Worm (Caenorhabditis elegans) whole organism, young adult: Measurements from ENCODE around the gene elo-5.

Source experiments
- B0019.2 ChIP-seq: fragments of 200-800 bp; sonication (Bioruptor generic); conservative IDR thresholded peaks from 2 replicates; pipeline ENCODE4 v1.3.6; 2022; ENCODE audit warnings: missing genetic modification reagents, missing genetic modification characterization, missing compliant biosample characterization
- B0035.1 ChIP-seq: sonication (generic microtip); optimal IDR thresholded peaks from 2 replicates; lab custom pipeline; 2016; ENCODE audit warnings: missing genetic modification characterization, mild to moderate bottlenecking, missing compliant biosample characterization, missing genotype, missing genetic modification reagents
- B0261.1 ChIP-seq: sonication (generic microtip); optimal IDR thresholded peaks from 2 replicates; lab custom pipeline; 2016; ENCODE audit warnings: mild to moderate bottlenecking, missing genetic modification characterization, moderate library complexity, missing compliant biosample characterization
- B0336.3 ChIP-seq: fragments of 200-800 bp; sonication (Bioruptor generic); IDR thresholded peaks from 2 replicates; pipeline ENCODE4 v1.3.6; 2022; ENCODE audit warnings: missing genetic modification characterization, missing compliant biosample characterization
- D2030.7 ChIP-seq: fragments of 200-800 bp; sonication (Bioruptor generic); IDR thresholded peaks from 2 replicates; pipeline ENCODE4 v1.3.6; 2022; ENCODE audit warnings: missing genetic modification reagents, missing genetic modification characterization, missing compliant biosample characterization
- F10E7.11 ChIP-seq: sonication (generic microtip); optimal IDR thresholded peaks from 2 replicates; lab custom pipeline; 2017; ENCODE audit warnings: mild to moderate bottlenecking, missing genetic modification characterization, moderate library complexity, missing compliant biosample characterization
- F55B11.4 ChIP-seq: sonication (generic microtip); optimal IDR thresholded peaks from 2 replicates; lab custom pipeline; 2016; ENCODE audit warnings: missing compliant biosample characterization, missing genetic modification characterization, borderline replicate concordance; ENCODE audit not compliant: insufficient read depth
- F57C9.4 ChIP-seq: sonication (generic microtip); optimal IDR thresholded peaks from 2 replicates; lab custom pipeline; 2017; ENCODE audit warnings: mild to moderate bottlenecking, missing genetic modification characterization, missing compliant biosample characterization
- Y53F4B.3 ChIP-seq: fragments of 200-800 bp; sonication (Bioruptor generic); IDR thresholded peaks from 2 replicates; pipeline ENCODE4 v1.3.6; 2022; ENCODE audit warnings: missing genetic modification reagents, missing genetic modification characterization, missing compliant biosample characterization
- Y53G8AR.9 ChIP-seq: fragments of 200-800 bp; sonication (Bioruptor generic); conservative IDR thresholded peaks from 2 replicates; pipeline ENCODE4 v1.3.6; 2022; ENCODE audit warnings: missing genetic modification reagents, missing genetic modification characterization, missing compliant biosample characterization
- Y56A3A.18 ChIP-seq: fragments of 200-800 bp; sonication (Bioruptor generic); IDR thresholded peaks from 2 replicates; pipeline ENCODE4 v1.3.6; 2022; ENCODE audit warnings: missing genetic modification reagents, missing genetic modification characterization, missing compliant biosample characterization
- ZK185.1 ChIP-seq: sonication (generic microtip); optimal IDR thresholded peaks from 2 replicates; lab custom pipeline; 2016; ENCODE audit warnings: mild to moderate bottlenecking, missing genetic modification characterization, missing compliant biosample characterization; ENCODE audit not compliant: poor library complexity, severe bottlenecking
- akir-1 ChIP-seq: fragments of 200-800 bp; sonication (Bioruptor generic); optimal IDR thresholded peaks from 2 replicates; lab custom pipeline; 2018; ENCODE audit warnings: mild to moderate bottlenecking, missing genetic modification characterization, moderate library complexity, missing compliant biosample characterization
- ama-1 ChIP-seq, 3 experiments: fragments of 150-350 bp in 1 of 3; sonication (generic microtip) in 2 of 3; optimal IDR thresholded peaks; 2 replicates each; lab custom pipeline; 2014 to 2018; ENCODE audit warnings: missing biosample characterization in 2 of 3, missing genetic modification characterization in 2 of 3, missing genetic modification reagents in 2 of 3
- aptf-3 ChIP-seq: fragments of 200-800 bp; sonication (Bioruptor generic); IDR thresholded peaks from 2 replicates; pipeline ENCODE4 v1.3.6; 2022; ENCODE audit warnings: missing genetic modification characterization, missing compliant biosample characterization
- atf-7 ChIP-seq: sonication (generic microtip); optimal IDR thresholded peaks from 2 replicates; lab custom pipeline; 2017; ENCODE audit warnings: mild to moderate bottlenecking, missing genetic modification characterization, missing compliant biosample characterization
- attf-3 ChIP-seq: fragments of 200-800 bp; sonication (Bioruptor generic); conservative IDR thresholded peaks from 2 replicates; pipeline ENCODE4 v1.3.6; 2022; ENCODE audit warnings: missing genetic modification reagents, missing genetic modification characterization, missing compliant biosample characterization
- attf-6 ChIP-seq: fragments of 200-800 bp; sonication (Bioruptor generic); IDR thresholded peaks from 2 replicates; pipeline ENCODE4 v1.3.6; 2022; ENCODE audit warnings: missing genetic modification reagents, missing genetic modification characterization, missing compliant biosample characterization
- egl-44 ChIP-seq: fragments of 200-800 bp; sonication (Bioruptor generic); IDR thresholded peaks from 2 replicates; pipeline ENCODE4 v1.3.6; 2022; ENCODE audit warnings: missing genetic modification reagents, missing genetic modification characterization, missing compliant biosample characterization
- ekl-4 ChIP-seq: fragments of 200-800 bp; sonication (Bioruptor generic); IDR thresholded peaks from 2 replicates; pipeline ENCODE4 v1.3.6; 2022; ENCODE audit warnings: missing genetic modification reagents, missing genetic modification characterization, missing compliant biosample characterization
- hlh-26 ChIP-seq: fragments of 200-800 bp; sonication (Bioruptor generic); conservative IDR thresholded peaks from 2 replicates; pipeline ENCODE4 v1.3.6; 2022; ENCODE audit warnings: missing genetic modification reagents, missing genetic modification characterization, missing compliant biosample characterization
- hmg-20 ChIP-seq: fragments of 200-800 bp; sonication (Bioruptor generic); IDR thresholded peaks from 2 replicates; pipeline ENCODE4 v1.3.6; 2022; ENCODE audit warnings: missing genetic modification reagents, missing genetic modification characterization, missing compliant biosample characterization
- lag-1 ChIP-seq: fragments of 200-800 bp; sonication (Bioruptor generic); IDR thresholded peaks from 2 replicates; pipeline ENCODE4 v1.3.6; 2022; ENCODE audit warnings: missing genetic modification reagents, missing genetic modification characterization, missing compliant biosample characterization
- lin-26 ChIP-seq: fragments of 200-800 bp; sonication (Bioruptor generic); IDR thresholded peaks from 2 replicates; pipeline ENCODE4 v1.3.6; 2022; ENCODE audit warnings: missing genetic modification reagents, missing genetic modification characterization, missing compliant biosample characterization
- lin-35 ChIP-seq, 3 experiments: fragments of 150-350 bp in 2 of 3; sonication (generic microtip) in 1 of 3; optimal IDR thresholded peaks; 2 replicates each; lab custom pipeline; 2014 to 2018; ENCODE audit warnings: missing biosample characterization in 3 of 3, missing genetic modification characterization in 3 of 3, missing genetic modification reagents in 3 of 3
- lin-40 ChIP-seq: sonication (generic microtip); optimal IDR thresholded peaks from 2 replicates; lab custom pipeline; 2016; ENCODE audit warnings: missing genetic modification characterization, mild to moderate bottlenecking, missing compliant biosample characterization, missing genotype, missing genetic modification reagents
- lsl-1 ChIP-seq: fragments of 200-800 bp; sonication (Bioruptor generic); optimal IDR thresholded peaks from 2 replicates; lab custom pipeline; 2018; ENCODE audit warnings: mild to moderate bottlenecking, missing genetic modification characterization, moderate library complexity, missing compliant biosample characterization
- madf-10 ChIP-seq: sonication (generic microtip); optimal IDR thresholded peaks from 2 replicates; lab custom pipeline; 2016; ENCODE audit warnings: mild to moderate bottlenecking, missing genetic modification characterization, missing compliant biosample characterization
- madf-8 ChIP-seq: fragments of 200-800 bp; sonication (Bioruptor generic); conservative IDR thresholded peaks from 2 replicates; pipeline ENCODE4 v1.3.6; 2022; ENCODE audit warnings: missing genetic modification reagents, missing genetic modification characterization, missing compliant biosample characterization
- nhr-179 ChIP-seq: sonication (generic microtip); optimal IDR thresholded peaks from 2 replicates; lab custom pipeline; 2016; ENCODE audit warnings: mild to moderate bottlenecking, missing genetic modification characterization, missing compliant biosample characterization
- nhr-27 ChIP-seq: fragments of 200-800 bp; sonication (Bioruptor generic); optimal IDR thresholded peaks from 2 replicates; lab custom pipeline; 2018; ENCODE audit warnings: mild to moderate bottlenecking, missing genetic modification characterization, moderate library complexity, missing compliant biosample characterization
- nhr-90 ChIP-seq: sonication (generic microtip); optimal IDR thresholded peaks from 2 replicates; lab custom pipeline; 2016; ENCODE audit warnings: missing genotype, mild to moderate bottlenecking, missing genetic modification characterization, missing compliant biosample characterization
- pbrm-1 ChIP-seq: fragments of 200-800 bp; sonication (Bioruptor generic); IDR thresholded peaks from 2 replicates; pipeline ENCODE4 v1.3.6; 2022; ENCODE audit warnings: missing genetic modification reagents, missing genetic modification characterization, missing compliant biosample characterization
- pha-4 ChIP-seq: fragments of 150-350 bp; sonication (generic microtip); optimal IDR thresholded peaks from 2 replicates; lab custom pipeline; 2014; ENCODE audit warnings: missing biosample characterization, missing genetic modification reagents, missing genetic modification characterization
- rec-8 ChIP-seq, 2 experiments: sonication (generic microtip); optimal IDR thresholded peaks; 2 replicates each; lab custom pipeline; 2016; ENCODE audit warnings: mild to moderate bottlenecking in 2 of 2, missing genetic modification characterization in 2 of 2, missing genetic modification reagents in 2 of 2, missing genotype in 2 of 2, missing biosample characterization in 1 of 2, missing compliant biosample characterization in 1 of 2, moderate library complexity in 1 of 2
- rpc-1 ChIP-seq, 2 experiments: fragments of 150-350 bp in 1 of 2; sonication (generic microtip) in 1 of 2; optimal IDR thresholded peaks; 2 replicates each; lab custom pipeline; 2014 to 2018; ENCODE audit warnings: missing biosample characterization in 1 of 2, missing genetic modification characterization in 1 of 2, missing genetic modification reagents in 1 of 2, missing genotype in 1 of 2
- snpc-1.1 ChIP-seq: sonication (generic microtip); optimal IDR thresholded peaks from 2 replicates; lab custom pipeline; 2017; ENCODE audit warnings: missing genetic modification characterization, mild to moderate bottlenecking, missing compliant biosample characterization, antibody characterized with exemption, moderate library complexity, missing genotype, missing genetic modification reagents; ENCODE audit not compliant: insufficient read depth
- tlf-1 ChIP-seq: fragments of 200-800 bp; sonication (Bioruptor generic); optimal IDR thresholded peaks from 2 replicates; lab custom pipeline; 2018; ENCODE audit warnings: mild to moderate bottlenecking, missing genetic modification characterization, missing compliant biosample characterization
- xnd-1 ChIP-seq: sonication (generic microtip); optimal IDR thresholded peaks from 2 replicates; lab custom pipeline; 2016; ENCODE audit warnings: missing genotype, missing genetic modification reagents, missing genetic modification characterization, missing compliant biosample characterization
- zfh-2 ChIP-seq: fragments of 200-800 bp; sonication (Bioruptor generic); conservative IDR thresholded peaks from 2 replicates; pipeline ENCODE4 v1.3.6; 2022; ENCODE audit warnings: missing genetic modification reagents, missing genetic modification characterization, missing compliant biosample characterization
- ztf-18 ChIP-seq: sonication (generic microtip); optimal IDR thresholded peaks from 2 replicates; lab custom pipeline; 2016; ENCODE audit warnings: missing genotype, mild to moderate bottlenecking, missing genetic modification characterization, missing compliant biosample characterization
- ztf-22 ChIP-seq: fragments of 200-800 bp; sonication (Bioruptor generic); optimal IDR thresholded peaks from 2 replicates; lab custom pipeline; 2018; ENCODE audit warnings: mild to moderate bottlenecking, missing genetic modification characterization, moderate library complexity, missing compliant biosample characterization
- ztf-25 ChIP-seq: fragments of 200-800 bp; sonication (Bioruptor generic); IDR thresholded peaks from 2 replicates; pipeline ENCODE4 v1.3.6; 2022; ENCODE audit warnings: missing genetic modification reagents, missing genetic modification characterization, missing compliant biosample characterization
- ztf-26 ChIP-seq: sonication (generic microtip); optimal IDR thresholded peaks from 2 replicates; lab custom pipeline; 2017; ENCODE audit warnings: missing genetic modification characterization, missing compliant biosample characterization

The elo-5 gene

ce11 chrIV:5339255-5339654 lies 37.7 kb downstream of the elo-5 start, which contains the start of gene Y4C6B.2:
TSS of gene Y4C6B.2 (plus strand) at chrIV:5339574.
- TF ChIP-seq nhr-179 = no peak
- no peak for TF ChIP-seq aptf-3 (GFP tag; lab: Robert Waterston, UW)
- TF ChIP-seq, all 124 proteins: peak for 0

- TF ChIP-seq hlh-26 (no peak), D2030.7 (GFP tag; lab: Robert Waterston, UW) (no peak), ZK185.1 (tag; lab: Kevin White, UChicago) (no peak), aptf-3 (GFP tag; lab: Robert Waterston, UW) (no peak), ztf-26 (no peak), Y53F4B.3 (GFP tag; lab: Robert Waterston, UW) (no peak), attf-6 (GFP tag; lab: Robert Waterston, UW) (no peak), B0261.1 (no peak), lin-40 (tag; lab: Kevin White, UChicago) (no peak), nhr-90 (tag; lab: Kevin White, UChicago) (no peak), madf-8 (GFP tag; lab: Robert Waterston, UW) (no peak), rec-8 (tag; optimal IDR thresholded peaks at IDR 0.05; lab: Kevin White, UChicago) (no peak), xnd-1 (tag; lab: Kevin White, UChicago) (no peak), nhr-27 (tag; lab: Kevin White, UChicago) (no peak), zfh-2 (GFP tag; lab: Robert Waterston, UW) (no peak)
- TF ChIP-seq, all 124 proteins: peak for 0
These were observed 39.3 kb downstream of the elo-5 start for ce11 chrIV:5337649-5338048.

- TF ChIP-seq B0336.3 (GFP tag; lab: Robert Waterston, UW) = no peak
- TF ChIP-seq Y53F4B.3 (GFP tag; lab: Robert Waterston, UW) = no peak
- TF ChIP-seq lin-35 (GFP tag; optimal IDR thresholded peaks at IDR 0.05; lab: Kevin White, UChicago) = no peak
- TF ChIP-seq B0019.2 (GFP tag; lab: Robert Waterston, UW) = no peak
- TF ChIP-seq ztf-25 (GFP tag; lab: Robert Waterston, UW) = no peak
- TF ChIP-seq hmg-20 = no peak
- TF ChIP-seq akir-1 (GFP tag; lab: Kevin White, UChicago) = no peak
- no peak for TF ChIP-seq nhr-179
- TF ChIP-seq ama-1 (optimal IDR thresholded peaks at IDR 0.05; lab: Kevin White, UChicago) = no peak
- peak in 1 of 2 experiments; percentile 66 for TF ChIP-seq ama-1 (GFP tag; optimal IDR thresholded peaks at IDR 0.05; lab: Kevin White, UChicago)
- TF ChIP-seq attf-3 (GFP tag; lab: Robert Waterston, UW) = 0 out of 2 replicates have a peak, but pooled peaks have one; percentile 33
- no peak for TF ChIP-seq lsl-1 (GFP tag; lab: Kevin White, UChicago)
- TF ChIP-seq Y56A3A.18 = 0 out of 2 replicates have a peak, but pooled peaks have one; percentile 51
- TF ChIP-seq snpc-1.1 (tag; lab: Kevin White, UChicago) = peak; percentile 42
- TF ChIP-seq B0261.1 = peak; percentile 77
- no peak for TF ChIP-seq F10E7.11 (tag; lab: Kevin White, UChicago)
- TF ChIP-seq ztf-22 = no peak
- no peak for TF ChIP-seq B0035.1 (tag; lab: Kevin White, UChicago)
- TF ChIP-seq pbrm-1 (GFP tag; lab: Robert Waterston, UW) = no peak
- TF ChIP-seq F57C9.4 = no peak
- peak; percentile 78 for TF ChIP-seq rpc-1 (optimal IDR thresholded peaks at IDR 0.05; lab: Kevin White, UChicago)
- TF ChIP-seq rpc-1 (tag; optimal IDR thresholded peaks at IDR 0.05; lab: Kevin White, UChicago) = peak; percentile 85
- no peak for TF ChIP-seq pha-4 (tag; lab: Kevin White, UChicago)
- no peak; the same call in 1 of the 2 replicates for TF ChIP-seq egl-44
- TF ChIP-seq ztf-18 (tag; lab: Kevin White, UChicago) = peak; percentile 55
- peak; percentile 1 for TF ChIP-seq tlf-1 (GFP tag; lab: Kevin White, UChicago)
- TF ChIP-seq lin-26 = no peak; the same call in none of the 2 replicates
- TF ChIP-seq ekl-4 = no peak
- TF ChIP-seq atf-7 (tag; lab: Kevin White, UChicago) = no peak
- peak; percentile 26 for TF ChIP-seq madf-10 (tag; lab: Kevin White, UChicago)
- TF ChIP-seq Y53G8AR.9 (GFP tag; lab: Robert Waterston, UW) = no peak
- TF ChIP-seq F55B11.4 (tag; lab: Kevin White, UChicago) = no peak
- TF ChIP-seq lag-1 = no peak
These were observed 42.4 kb downstream of the elo-5 start for ce11 chrIV:5334518-5334917.
